Worm (Caenorhabditis elegans): Measurements from ENCODE around the gene T07C12.10.
A peak's percentile ranks its signal among the peaks of the same experiment; 100 is the strongest.

T07C12.10 gene

ce11 chrV:9977211-9977610 is 16.9 kb upstream of the T07C12.10 start:
- peak; percentile 62 for TF ChIP-seq fkh-10 (GFP tag; optimal IDR thresholded peaks at IDR 0.05)
- TF ChIP-seq R02D3.7 (tag; optimal IDR thresholded peaks at IDR 0.05), result no peak
- TF ChIP-seq elt-1 (tag; optimal IDR thresholded peaks at IDR 0.05), result no peak

ce11 chrV:9976138-9976537 is 15.9 kb upstream of the T07C12.10 start, which contains the start of gene unc-41:
unc-41 (minus strand) TSS chrV:9976238.
- no peak for TF ChIP-seq elt-3 (tag; optimal IDR thresholded peaks at IDR 0.05)
- no peak for TF ChIP-seq mdl-1 (tag; optimal IDR thresholded peaks at IDR 0.05)
- no peak for TF ChIP-seq ztf-4 (tag; optimal IDR thresholded peaks at IDR 0.05)
- no peak for TF ChIP-seq ceh-28 (tag; optimal IDR thresholded peaks at IDR 0.05)
- no peak for TF ChIP-seq snpc-4 (tag; optimal IDR thresholded peaks at IDR 0.05)
- TF ChIP-seq nhr-67 (tag; optimal IDR thresholded peaks at IDR 0.05), result no peak
- no peak for TF ChIP-seq mml-1 (tag; optimal IDR thresholded peaks at IDR 0.05)
- no peak for TF ChIP-seq ztf-11 (tag; optimal IDR thresholded peaks at IDR 0.05)
- TF ChIP-seq tbx-2 (tag; optimal IDR thresholded peaks at IDR 0.05), result no peak
- no peak for TF ChIP-seq lsy-12 (tag; optimal IDR thresholded peaks at IDR 0.05)
- TF ChIP-seq daf-12 (tag; optimal IDR thresholded peaks at IDR 0.05), result no peak
- TF ChIP-seq elt-1 (tag; optimal IDR thresholded peaks at IDR 0.05), result no peak
- TF ChIP-seq egl-27 (tag; optimal IDR thresholded peaks at IDR 0.05), result no peak
- no peak for TF ChIP-seq ceh-82 (tag; optimal IDR thresholded peaks at IDR 0.05)
- no peak for TF ChIP-seq nhr-77 (tag; optimal IDR thresholded peaks at IDR 0.05)
- TF ChIP-seq fos-1 (tag; optimal IDR thresholded peaks at IDR 0.05), result no peak
- no peak for TF ChIP-seq skn-1 (tag; optimal IDR thresholded peaks at IDR 0.05)

- TF ChIP-seq elt-1 (tag; optimal IDR thresholded peaks at IDR 0.05) (no peak), lin-39 (tag; optimal IDR thresholded peaks at IDR 0.05) (peak; percentile 1), fkh-10 (GFP tag; optimal IDR thresholded peaks at IDR 0.05) (peak; percentile 72), nfya-1 (tag; optimal IDR thresholded peaks at IDR 0.05; ENCODE audit: insufficient read depth) (peak; percentile 46)
Measured at ce11 chrV:9974264-9974663, 14.0 kb upstream of the T07C12.10 start.

- TF ChIP-seq mml-1 (tag; optimal IDR thresholded peaks at IDR 0.05) (no peak), nhr-43 (tag; optimal IDR thresholded peaks at IDR 0.05; ENCODE audit: poor library complexity, severe bottlenecking) (peak; percentile 62), elt-3 (tag; optimal IDR thresholded peaks at IDR 0.05) (no peak), hmg-11 (tag; optimal IDR thresholded peaks at IDR 0.05) (peak; percentile 79), aly-2 (tag; optimal IDR thresholded peaks at IDR 0.05) (no peak), skn-1 (tag; optimal IDR thresholded peaks at IDR 0.05) (peak; percentile 2), eor-1 (tag; optimal IDR thresholded peaks at IDR 0.05) (no peak), lin-39 (tag; optimal IDR thresholded peaks at IDR 0.05) (peak; percentile 90), snpc-4 (tag; optimal IDR thresholded peaks at IDR 0.05) (peak; percentile 22), fos-1 (tag; optimal IDR thresholded peaks at IDR 0.05) (no peak), zag-1 (tag; optimal IDR thresholded peaks at IDR 0.05) (no peak), ztf-4 (tag; optimal IDR thresholded peaks at IDR 0.05) (peak; percentile 76), nhr-76 (tag; optimal IDR thresholded peaks at IDR 0.05) (no peak), nhr-12 (tag; optimal IDR thresholded peaks at IDR 0.05) (no peak), sea-2 (GFP tag; optimal IDR thresholded peaks at IDR 0.05) (no peak), ama-1 (optimal IDR thresholded peaks at IDR 0.05) (peak; percentile 53), egl-5 (tag; optimal IDR thresholded peaks at IDR 0.05) (peak; percentile 59), ceh-16 (tag; optimal IDR thresholded peaks at IDR 0.05) (peak; percentile 9), unc-62 (GFP tag; optimal IDR thresholded peaks at IDR 0.05) (peak; percentile 16), lin-15B (tag; optimal IDR thresholded peaks at IDR 0.05) (peak; percentile 21), elt-1 (tag; optimal IDR thresholded peaks at IDR 0.05) (no peak), ceh-28 (tag; optimal IDR thresholded peaks at IDR 0.05) (no peak), nhr-11 (tag; optimal IDR thresholded peaks at IDR 0.05) (no peak), mdl-1 (tag; optimal IDR thresholded peaks at IDR 0.05) (no peak), fkh-2 (tag; optimal IDR thresholded peaks at IDR 0.05) (no peak), R02D3.7 (tag; optimal IDR thresholded peaks at IDR 0.05) (peak; percentile 11), egl-27 (tag; optimal IDR thresholded peaks at IDR 0.05) (no peak), nhr-67 (tag; optimal IDR thresholded peaks at IDR 0.05) (no peak), ceh-9 (tag; optimal IDR thresholded peaks at IDR 0.05) (no peak), nfya-1 (tag; optimal IDR thresholded peaks at IDR 0.05; ENCODE audit: insufficient read depth) (peak; percentile 70), ceh-82 (tag; optimal IDR thresholded peaks at IDR 0.05) (peak; percentile 23), nhr-23 (tag; optimal IDR thresholded peaks at IDR 0.05) (no peak), jun-1 (tag; optimal IDR thresholded peaks at IDR 0.05) (peak; percentile 2), nhr-28 (tag; optimal IDR thresholded peaks at IDR 0.05) (no peak), pha-4 (tag; optimal IDR thresholded peaks at IDR 0.05) (no peak), nhr-237 (tag; optimal IDR thresholded peaks at IDR 0.05) (no peak), tbx-2 (tag; optimal IDR thresholded peaks at IDR 0.05) (peak; percentile 67), unc-39 (tag; optimal IDR thresholded peaks at IDR 0.05) (no peak), ztf-11 (tag; optimal IDR thresholded peaks at IDR 0.05) (no peak), daf-12 (tag; optimal IDR thresholded peaks at IDR 0.05) (no peak), fkh-10 (GFP tag; optimal IDR thresholded peaks at IDR 0.05) (no peak), ZK546.5 (tag; optimal IDR thresholded peaks at IDR 0.05) (no peak), lsy-12 (tag; optimal IDR thresholded peaks at IDR 0.05) (peak; percentile 61), pqm-1 (tag; optimal IDR thresholded peaks at IDR 0.05) (no peak)
Measured at ce11 chrV:9970119-9970518, 9.8 kb upstream of the T07C12.10 start.
